Worm (Caenorhabditis elegans) whole organism, L4 larva: Measurements from ENCODE around the gene W08G11.5.

Experiments
- T26A8.4 ChIP-seq: fragments of 200-800 bp; sonication (Bioruptor generic); IDR thresholded peaks from 2 replicates; pipeline ENCODE4 v1.3.6; 2022; ENCODE audit warnings: missing genetic modification characterization, missing compliant biosample characterization
- Y105C5A.15 ChIP-seq: fragments of 200-800 bp; sonication (Bioruptor generic); IDR thresholded peaks from 2 replicates; pipeline ENCODE4 v1.3.6; 2022; ENCODE audit warnings: missing genetic modification characterization, missing compliant biosample characterization
- aha-1 ChIP-seq: fragments of 150-350 bp; peaks from one replicate; lab custom pipeline; 2014; ENCODE audit warnings: missing biosample characterization, missing genetic modification characterization
- aly-2 ChIP-seq: sonication (generic microtip); optimal IDR thresholded peaks from 2 replicates; lab custom pipeline; 2018; ENCODE audit warnings: missing biosample characterization, missing genetic modification characterization
- arid-1 ChIP-seq: fragments of 200-800 bp; sonication (Bioruptor generic); conservative IDR thresholded peaks from 2 replicates; pipeline ENCODE4 v1.3.6; 2022; ENCODE audit warnings: missing genetic modification reagents, missing genetic modification characterization, missing compliant biosample characterization
- ceh-28 ChIP-seq: fragments of 150-350 bp; optimal IDR thresholded peaks from 2 replicates; lab custom pipeline; 2014; ENCODE audit warnings: missing biosample characterization, missing genetic modification reagents, missing genetic modification characterization
- ceh-62 ChIP-seq: sonication (generic microtip); optimal IDR thresholded peaks from 2 replicates; lab custom pipeline; 2017; ENCODE audit warnings: missing biosample characterization, missing genetic modification characterization
- ceh-82 ChIP-seq: sonication (generic microtip); optimal IDR thresholded peaks from 2 replicates; lab custom pipeline; 2017; ENCODE audit warnings: missing biosample characterization, missing genetic modification characterization
- ctbp-1 ChIP-seq: fragments of 200-800 bp; sonication (Bioruptor generic); IDR thresholded peaks from 2 replicates; pipeline ENCODE4 v1.3.6; 2022; ENCODE audit warnings: missing genetic modification reagents, missing genetic modification characterization, missing compliant biosample characterization
- daf-12 ChIP-seq: fragments of 150-350 bp; optimal IDR thresholded peaks from 2 replicates; lab custom pipeline; 2014; ENCODE audit warnings: missing biosample characterization, missing genetic modification reagents, missing genetic modification characterization
- daf-16 ChIP-seq, 3 experiments: sonication (generic microtip); optimal IDR thresholded peaks; 2 replicates each; lab custom pipeline; 2016 to 2017; ENCODE audit warnings: missing genetic modification characterization in 3 of 3, missing genetic modification reagents in 3 of 3, mild to moderate bottlenecking in 2 of 3, missing compliant biosample characterization in 2 of 3, missing biosample characterization in 1 of 3, moderate library complexity in 1 of 3
- dmd-6 ChIP-seq: fragments of 200-800 bp; sonication (Bioruptor generic); IDR thresholded peaks from 2 replicates; pipeline ENCODE4 v1.3.6; 2022; ENCODE audit warnings: missing genetic modification reagents, missing genetic modification characterization, missing compliant biosample characterization
- dpl-1 ChIP-seq: fragments of 150-350 bp; optimal IDR thresholded peaks from 2 replicates; lab custom pipeline; 2014; ENCODE audit warnings: missing biosample characterization, missing genetic modification reagents, missing genetic modification characterization
- dve-1 ChIP-seq: sonication (generic microtip); optimal IDR thresholded peaks from 2 replicates; lab custom pipeline; 2017; ENCODE audit warnings: antibody characterized with exemption, mild to moderate bottlenecking, missing genetic modification characterization, missing compliant biosample characterization; ENCODE audit not compliant: insufficient read depth
- egl-27 ChIP-seq: sonication (generic microtip); optimal IDR thresholded peaks from 3 replicates; lab custom pipeline; 2017; ENCODE audit warnings: missing biosample characterization, missing genetic modification reagents, missing genetic modification characterization
- hif-1 ChIP-seq, 2 experiments: sonication (generic microtip); optimal IDR thresholded peaks; 2 replicates each; lab custom pipeline; 2016 to 2017; ENCODE audit warnings: missing compliant biosample characterization in 2 of 2, missing genetic modification characterization in 2 of 2, missing genetic modification reagents in 2 of 2, missing genotype in 2 of 2, mild to moderate bottlenecking in 1 of 2
- hlh-11 ChIP-seq: fragments of 200-800 bp; sonication (Bioruptor generic); optimal IDR thresholded peaks from 2 replicates; lab custom pipeline; 2018; ENCODE audit warnings: mild to moderate bottlenecking, missing genetic modification characterization, missing compliant biosample characterization
- hlh-30 ChIP-seq: sonication (generic microtip); optimal IDR thresholded peaks from 2 replicates; lab custom pipeline; 2017; ENCODE audit warnings: antibody characterized with exemption, mild to moderate bottlenecking, missing genetic modification characterization, missing compliant biosample characterization; ENCODE audit not compliant: insufficient read depth
- hmg-1.1 ChIP-seq: fragments of 200-800 bp; sonication (Bioruptor generic); IDR thresholded peaks from 2 replicates; pipeline ENCODE4 v1.3.6; 2022; ENCODE audit warnings: missing genetic modification reagents, missing genetic modification characterization, missing compliant biosample characterization
- jun-1 ChIP-seq: fragments of 150-350 bp; optimal IDR thresholded peaks from 2 replicates; lab custom pipeline; 2014; ENCODE audit warnings: missing biosample characterization, missing genetic modification reagents, missing genetic modification characterization
- lin-1 ChIP-seq: fragments of 200-800 bp; sonication (Bioruptor generic); IDR thresholded peaks from 2 replicates; pipeline ENCODE4 v1.3.6; 2022; ENCODE audit warnings: missing genetic modification reagents, missing genetic modification characterization, missing compliant biosample characterization
- lin-39 ChIP-seq: fragments of 150-350 bp; optimal IDR thresholded peaks from 2 replicates; lab custom pipeline; 2014; ENCODE audit warnings: missing biosample characterization, missing genetic modification reagents, missing genetic modification characterization
- lsy-2 ChIP-seq, 2 experiments: fragments of 150-350 bp in 1 of 2; sonication (generic microtip) in 1 of 2; optimal IDR thresholded peaks; 2 replicates each; lab custom pipeline; 2014 to 2017; ENCODE audit warnings: missing biosample characterization in 2 of 2, missing genetic modification characterization in 2 of 2
- madf-5 ChIP-seq, 2 experiments: fragments of 200-800 bp; sonication (Bioruptor generic); IDR thresholded peaks; 2 replicates each; pipeline ENCODE4 v1.3.6; 2022; ENCODE audit warnings: missing compliant biosample characterization in 2 of 2, missing genetic modification characterization in 2 of 2
- mdl-1 ChIP-seq, 2 experiments: fragments of 150-350 bp in 1 of 2; sonication (generic microtip) in 1 of 2; optimal IDR thresholded peaks; 2 replicates each; lab custom pipeline; 2014 to 2017; ENCODE audit warnings: missing biosample characterization in 2 of 2, missing genetic modification characterization in 2 of 2
- mep-1 ChIP-seq: fragments of 150-350 bp; sonication (generic microtip); optimal IDR thresholded peaks from 3 replicates; lab custom pipeline; 2014; ENCODE audit warnings: missing biosample characterization, missing genetic modification characterization
- mes-2 ChIP-seq: sonication (generic microtip); optimal IDR thresholded peaks from 2 replicates; lab custom pipeline; 2016; ENCODE audit warnings: missing genotype, mild to moderate bottlenecking, missing genetic modification characterization, missing compliant biosample characterization; ENCODE audit not compliant: poor library complexity, severe bottlenecking
- mxl-3 ChIP-seq: fragments of 200-800 bp; sonication (Bioruptor generic); optimal IDR thresholded peaks from 2 replicates; lab custom pipeline; 2018; ENCODE audit warnings: mild to moderate bottlenecking, missing genetic modification characterization, missing compliant biosample characterization
- nhr-102 ChIP-seq: sonication (generic microtip); optimal IDR thresholded peaks from 2 replicates; lab custom pipeline; 2016; ENCODE audit warnings: mild to moderate bottlenecking, missing genetic modification characterization, moderate library complexity, missing compliant biosample characterization
- nhr-11 ChIP-seq: fragments of 150-350 bp; optimal IDR thresholded peaks from 2 replicates; lab custom pipeline; 2014; ENCODE audit warnings: missing biosample characterization, missing genetic modification characterization
- nhr-111 ChIP-seq: fragments of 200-800 bp; sonication (Bioruptor generic); optimal IDR thresholded peaks from 2 replicates; lab custom pipeline; 2018; ENCODE audit warnings: mild to moderate bottlenecking, missing genetic modification characterization, missing compliant biosample characterization
- nhr-28 ChIP-seq: fragments of 150-350 bp; optimal IDR thresholded peaks from 2 replicates; lab custom pipeline; 2014; ENCODE audit warnings: missing biosample characterization, missing genetic modification characterization
- nhr-48 ChIP-seq: sonication (generic microtip); optimal IDR thresholded peaks from 2 replicates; lab custom pipeline; 2016; ENCODE audit warnings: mild to moderate bottlenecking, missing genetic modification characterization, missing compliant biosample characterization
- nhr-77 ChIP-seq: fragments of 150-350 bp; optimal IDR thresholded peaks from 2 replicates; lab custom pipeline; 2014; ENCODE audit warnings: missing biosample characterization, missing genetic modification characterization
- pha-4 ChIP-seq, 2 experiments: fragments of 150-350 bp in 1 of 2; fragments of 200-800 bp in 1 of 2; sonication (Bioruptor generic) in 1 of 2; IDR thresholded peaks in 1 of 2; optimal IDR thresholded peaks in 1 of 2; 2 replicates each; pipeline versions ENCODE4 v1.3.6 to Lab custom; 2014 to 2022; ENCODE audit warnings: missing genetic modification characterization in 2 of 2, missing genetic modification reagents in 2 of 2, missing biosample characterization in 1 of 2, missing compliant biosample characterization in 1 of 2
- php-3 ChIP-seq: fragments of 200-800 bp; sonication (Bioruptor generic); IDR thresholded peaks from 2 replicates; pipeline ENCODE4 v1.3.6; 2022; ENCODE audit warnings: missing genetic modification reagents, missing genetic modification characterization, missing compliant biosample characterization
- rbr-2 ChIP-seq: sonication (generic microtip); optimal IDR thresholded peaks from 2 replicates; lab custom pipeline; 2016; ENCODE audit warnings: missing genotype, missing genetic modification characterization, missing compliant biosample characterization
- snpc-4 ChIP-seq: fragments of 150-350 bp; optimal IDR thresholded peaks from 2 replicates; lab custom pipeline; 2014; ENCODE audit warnings: missing biosample characterization, missing genetic modification characterization
- tag-97 ChIP-seq: fragments of 200-800 bp; sonication (Bioruptor generic); IDR thresholded peaks from 2 replicates; pipeline ENCODE4 v1.3.6; 2022; ENCODE audit warnings: missing genetic modification characterization, missing compliant biosample characterization
- unc-130 ChIP-seq: sonication (generic microtip); optimal IDR thresholded peaks from 2 replicates; lab custom pipeline; 2016; ENCODE audit warnings: missing genetic modification reagents, missing genetic modification characterization, missing compliant biosample characterization
- unc-62 ChIP-seq, 3 experiments: fragments of 150-350 bp in 1 of 3; sonication (generic microtip); optimal IDR thresholded peaks in 2 of 3; peaks in 1 of 3; 1 replicate in 1 of 3; 2 replicates in 2 of 3; lab custom pipeline; 2014 to 2017; ENCODE audit warnings: missing biosample characterization in 3 of 3, missing genetic modification characterization in 3 of 3, missing genetic modification reagents in 3 of 3, missing genotype in 1 of 3
- zip-2 ChIP-seq: fragments of 150-350 bp; optimal IDR thresholded peaks from 2 replicates; lab custom pipeline; 2014; ENCODE audit warnings: missing biosample characterization, missing genetic modification characterization
- ztf-11 ChIP-seq: fragments of 150-350 bp; optimal IDR thresholded peaks from 2 replicates; lab custom pipeline; 2014; ENCODE audit warnings: missing biosample characterization, missing genetic modification characterization
- ztf-7 ChIP-seq: fragments of 150-350 bp; optimal IDR thresholded peaks from 2 replicates; lab custom pipeline; 2014; ENCODE audit warnings: missing biosample characterization, missing genetic modification characterization

The W08G11.5 gene

ce11 chrV:16354675-16355074 lies 8.4 kb upstream of the W08G11.5 start (continued):
- TF ChIP-seq unc-130, result no peak
- TF ChIP-seq T26A8.4, result no peak
- TF ChIP-seq rbr-2 (tag; lab: Kevin White, UChicago), result no peak
- TF ChIP-seq ztf-7 (tag; lab: Kevin White, UChicago), result no peak
- TF ChIP-seq jun-1 (tag; lab: Kevin White, UChicago), result no peak
- TF ChIP-seq egl-27 (tag; lab: Kevin White, UChicago), result no peak
- TF ChIP-seq lin-39, result no peak
- no peak for TF ChIP-seq arid-1 (GFP tag; lab: Robert Waterston, UW)
- no peak for TF ChIP-seq hlh-11 (tag; lab: Kevin White, UChicago)
- no peak for TF ChIP-seq pha-4 (GFP tag; IDR thresholded peaks at IDR 0.05; lab: Robert Waterston, UW)
- no peak for TF ChIP-seq pha-4 (tag; optimal IDR thresholded peaks at IDR 0.05; lab: Kevin White, UChicago)
- peak; percentile 0 for TF ChIP-seq mep-1
- no peak for TF ChIP-seq aha-1 (tag; lab: Kevin White, UChicago)
- TF ChIP-seq lin-1, result no peak
- no peak for TF ChIP-seq daf-16 (GFP tag; optimal IDR thresholded peaks at IDR 0.05; lab: Kevin White, UChicago)
- peak; percentile 12 for TF ChIP-seq daf-16 (tag; optimal IDR thresholded peaks at IDR 0.05; lab: Kevin White, UChicago)
- no peak for TF ChIP-seq tag-97
- no peak for TF ChIP-seq nhr-11 (tag; lab: Kevin White, UChicago)
- no peak for TF ChIP-seq snpc-4
- TF ChIP-seq unc-62 (GFP tag; optimal IDR thresholded peaks at IDR 0.05 in 1 of 2; lab: Kevin White, UChicago), result no peak
- no peak for TF ChIP-seq unc-62 (tag; optimal IDR thresholded peaks at IDR 0.05; lab: Kevin White, UChicago)
- no peak for TF ChIP-seq zip-2 (tag; lab: Kevin White, UChicago)
- TF ChIP-seq Y105C5A.15, result no peak
- TF ChIP-seq, all 104 proteins: peak for 8

DNA sequence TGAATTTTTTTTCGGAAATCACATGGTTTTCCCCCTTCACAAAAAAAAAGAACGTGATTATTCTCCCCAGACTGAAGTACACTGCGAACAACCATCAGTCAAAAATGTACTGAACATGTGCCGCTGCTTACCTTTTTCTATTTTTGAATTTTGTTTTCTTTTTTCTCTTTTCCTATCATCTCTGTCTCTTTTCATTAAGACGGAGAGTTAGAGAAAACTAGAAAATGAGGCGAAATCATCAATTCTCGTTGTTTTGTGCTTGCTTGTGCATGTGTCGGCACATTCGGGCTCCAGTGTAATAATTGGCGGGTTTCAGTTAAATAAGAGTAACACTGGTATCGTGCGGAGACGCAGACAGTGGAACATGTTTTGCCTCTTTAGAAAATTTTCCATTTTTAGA lies 6.0 kb upstream of the W08G11.5 start:
- TF ChIP-seq hmg-1.1 (GFP tag; lab: Robert Waterston, UW), result 0 out of 2 replicates have a peak, but pooled peaks have one; percentile 11
- TF ChIP-seq mes-2 (tag; lab: Kevin White, UChicago), result peak; percentile 16
- TF ChIP-seq dmd-6 (GFP tag; lab: Robert Waterston, UW), result peak; percentile 85
- peak in 1 of 2 experiments; percentile 90 for TF ChIP-seq daf-16 (GFP tag; optimal IDR thresholded peaks at IDR 0.05; lab: Kevin White, UChicago)
- TF ChIP-seq daf-16 (tag; optimal IDR thresholded peaks at IDR 0.05; lab: Kevin White, UChicago), result peak; percentile 85
- no peak for TF ChIP-seq aly-2
- peak; percentile 43 for TF ChIP-seq mep-1
- peak; percentile 16 for TF ChIP-seq nhr-102 (tag; lab: Kevin White, UChicago)
- peak; percentile 91 for TF ChIP-seq nhr-28 (tag; lab: Kevin White, UChicago)
- 0 out of 2 replicates have a peak, but pooled peaks have one; percentile 32 for TF ChIP-seq ctbp-1 (GFP tag; lab: Robert Waterston, UW)
- TF ChIP-seq php-3, result no peak
- no peak for TF ChIP-seq ceh-28 (tag; lab: Kevin White, UChicago)
- no peak for TF ChIP-seq ceh-82
- no peak for TF ChIP-seq dpl-1 (GFP tag; lab: Kevin White, UChicago)
- TF ChIP-seq daf-12 (tag; lab: Kevin White, UChicago), result no peak
- TF ChIP-seq rbr-2 (tag; lab: Kevin White, UChicago), result peak; percentile 9
- TF ChIP-seq madf-5 (GFP tag; IDR thresholded peaks at IDR 0.05; lab: Robert Waterston, UW), result no peak
- TF ChIP-seq ceh-62 (tag; lab: Kevin White, UChicago), result no peak
- no peak for TF ChIP-seq nhr-111 (GFP tag; lab: Kevin White, UChicago)
- TF ChIP-seq hif-1 (tag; optimal IDR thresholded peaks at IDR 0.05; lab: Kevin White, UChicago), result peak in 1 of 2 experiments; percentile 61
- peak; percentile 50 for TF ChIP-seq nhr-77
- TF ChIP-seq dve-1, result peak; percentile 59
- peak; percentile 79 for TF ChIP-seq hlh-11 (tag; lab: Kevin White, UChicago)
- no peak for TF ChIP-seq ztf-11 (tag; lab: Kevin White, UChicago)
- TF ChIP-seq mxl-3 (GFP tag; lab: Kevin White, UChicago), result peak; percentile 37
- peak; percentile 86 for TF ChIP-seq hlh-30 (tag; lab: Kevin White, UChicago)
- peak; percentile 42 for TF ChIP-seq nhr-48 (tag; lab: Kevin White, UChicago)
- TF ChIP-seq nhr-11 (tag; lab: Kevin White, UChicago), result peak; percentile 75
- peak in 1 of 2 experiments; percentile 48 for TF ChIP-seq lsy-2 (tag; optimal IDR thresholded peaks at IDR 0.05; lab: Kevin White, UChicago)
- TF ChIP-seq mdl-1 (tag; optimal IDR thresholded peaks at IDR 0.05; lab: Kevin White, UChicago), result peak in 1 of 2 experiments; percentile 76
- peak in 1 of 2 experiments; percentile 42 for TF ChIP-seq unc-62 (GFP tag; optimal IDR thresholded peaks at IDR 0.05 in 1 of 2; lab: Kevin White, UChicago)
- no peak for TF ChIP-seq unc-62 (tag; optimal IDR thresholded peaks at IDR 0.05; lab: Kevin White, UChicago)
